ENCODE assay signal across 2 worm cellular contexts in the genomic region with DNA sequence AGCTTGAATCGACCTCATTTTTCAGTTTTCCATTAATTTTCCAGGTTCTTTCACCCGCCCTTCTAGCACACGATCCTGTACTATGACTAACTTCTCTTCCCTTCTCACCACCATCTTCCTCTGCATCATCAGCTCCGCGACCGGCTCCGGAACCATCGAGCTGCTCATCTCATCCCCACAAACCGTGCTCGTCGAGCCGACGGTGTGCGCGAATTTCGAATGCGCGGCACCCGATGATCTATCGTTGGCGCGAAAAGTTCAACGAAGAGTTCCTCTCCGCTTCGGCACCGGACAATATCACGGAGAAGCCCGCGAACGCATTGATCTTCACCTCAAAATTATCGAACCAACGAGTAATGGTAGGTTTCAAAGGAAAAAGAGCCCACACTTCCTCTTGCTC.
TF ChIP-seq lines count a peak whose summit lies in the region.

A gene (plus strand): TSS at position 50 of the 400 bp plus-strand sequence.

TF ChIP-seq in whole organism, L4 larva, 104 proteins besides CTCF, POLR2A, EP300 and RAD21:
- TF ChIP-seq aha-1 (tag; lab: Kevin White, UChicago), result peak; percentile 9
- peak; percentile 78 for TF ChIP-seq set-16 (GFP tag; IDR thresholded peaks at IDR 0.05; lab: Robert Waterston, UW)
- TF ChIP-seq unc-130 (GFP tag; optimal IDR thresholded peaks at IDR 0.05; lab: Kevin White, UChicago), result no peak

TF ChIP-seq in whole organism, young adult, 124 proteins besides CTCF, POLR2A, EP300 and RAD21:
- peak; percentile 10; the same call in 1 of the 2 replicates for TF ChIP-seq egrh-3 (GFP tag; IDR thresholded peaks at IDR 0.05; lab: Robert Waterston, UW)
- no peak for TF ChIP-seq mes-4 (tag; optimal IDR thresholded peaks at IDR 0.05; lab: Kevin White, UChicago)
- TF ChIP-seq zfh-2 (GFP tag; conservative IDR thresholded peaks at IDR 0.05; lab: Robert Waterston, UW), result peak; percentile 72
